Comparison of ENCODE assay signal across 3 worm cellular contexts in the genomic region with DNA sequence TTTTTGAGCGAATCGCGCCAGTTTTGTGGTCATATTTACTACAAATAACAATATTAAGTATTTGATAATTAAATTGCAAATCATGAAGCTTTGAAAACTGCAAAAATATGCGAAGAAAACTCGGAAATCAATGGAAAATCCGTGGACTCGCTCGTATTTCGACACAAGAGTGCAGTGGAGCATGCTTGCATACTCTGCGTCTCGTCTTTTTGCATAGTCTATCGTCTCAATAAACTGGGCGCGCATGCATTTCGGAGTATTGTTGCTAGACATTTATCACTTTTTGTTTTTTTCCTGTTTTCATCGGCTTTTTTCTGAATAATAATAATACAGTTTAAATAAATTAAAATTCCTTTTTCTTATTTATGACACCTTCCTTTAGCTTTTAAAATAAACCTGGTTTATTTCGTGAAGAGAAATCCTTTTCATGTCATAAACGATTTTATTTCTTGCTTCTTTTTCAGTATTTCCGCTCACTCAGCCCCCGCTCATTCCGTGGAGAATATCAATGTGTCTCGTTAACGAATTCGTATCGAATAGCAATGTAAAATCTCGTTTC.
TF ChIP-seq lines count a peak whose summit lies in the region.

A gene (minus strand): TSS at position 38 of the 559 bp plus-strand sequence.
A gene (plus strand): TSS at position 509 of the 559 bp plus-strand sequence.

TF ChIP-seq in whole organism, L1 larva, 84 proteins besides CTCF, POLR2A, EP300 and RAD21 (continued from another document and continues in another):
- TF ChIP-seq zip-4 (GFP tag; optimal IDR thresholded peaks at IDR 0.05; lab: Kevin White, UChicago) (peak; percentile 92), ceh-8 (GFP tag; optimal IDR thresholded peaks at IDR 0.05; lab: Kevin White, UChicago) (peak; percentile 88), hpl-2 (GFP tag; optimal IDR thresholded peaks at IDR 0.05; lab: Kevin White, UChicago) (peak; percentile 94), nhr-84 (tag; optimal IDR thresholded peaks at IDR 0.05; lab: Kevin White, UChicago) (no peak), lin-14 (GFP tag; optimal IDR thresholded peaks at IDR 0.05; lab: Kevin White, UChicago) (peak; percentile 96), lir-3 (tag; optimal IDR thresholded peaks at IDR 0.05; lab: Kevin White, UChicago; ENCODE audit: poor library complexity) (peak; percentile 71), pqm-1 (tag; optimal IDR thresholded peaks at IDR 0.05; lab: Kevin White, UChicago) (peak; percentile 13), rnt-1 (tag; optimal IDR thresholded peaks at IDR 0.05; lab: Kevin White, UChicago) (peak; percentile 95), hlh-4 (tag; optimal IDR thresholded peaks at IDR 0.05; lab: Kevin White, UChicago) (no peak), C16A3.4 (tag; optimal IDR thresholded peaks at IDR 0.05; lab: Kevin White, UChicago) (peak; percentile 97), nhr-77 (tag; optimal IDR thresholded peaks at IDR 0.05; lab: Kevin White, UChicago) (peak; percentile 93), tlp-1 (tag; optimal IDR thresholded peaks at IDR 0.05; lab: Kevin White, UChicago) (no peak), aha-1 (tag; optimal IDR thresholded peaks at IDR 0.05; lab: Kevin White, UChicago) (peak; percentile 71), pax-3 (tag; optimal IDR thresholded peaks at IDR 0.05; lab: Kevin White, UChicago) (peak; percentile 87), mab-9 (GFP tag; IDR thresholded peaks at IDR 0.05; lab: Robert Waterston, UW) (peak; percentile 82), C04F5.9 (tag; optimal IDR thresholded peaks at IDR 0.05; lab: Kevin White, UChicago) (peak; percentile 76), dpl-1 (GFP tag; optimal IDR thresholded peaks at IDR 0.05; lab: Kevin White, UChicago) (peak; percentile 81 to 86 (median 86)), elt-3 (tag; optimal IDR thresholded peaks at IDR 0.05; lab: Kevin White, UChicago) (peak in 3 of 6 experiments; percentile 42 to 93 (median 91)), sptf-1 (tag; optimal IDR thresholded peaks at IDR 0.05; lab: Kevin White, UChicago) (no peak), F16B12.6 (tag; optimal IDR thresholded peaks at IDR 0.05; lab: Kevin White, UChicago) (peak; percentile 60), zag-1 (tag; optimal IDR thresholded peaks at IDR 0.05; lab: Kevin White, UChicago) (peak; percentile 57), lin-15B (tag; optimal IDR thresholded peaks at IDR 0.05; lab: Kevin White, UChicago) (peak; percentile 97), egl-27 (tag; optimal IDR thresholded peaks at IDR 0.05; lab: Kevin White, UChicago) (peak; percentile 48 to 67), fkh-10 (GFP tag; optimal IDR thresholded peaks at IDR 0.05; lab: Kevin White, UChicago) (peak; percentile 88), lin-39 (tag; optimal IDR thresholded peaks at IDR 0.05; lab: Kevin White, UChicago) (peak; percentile 89), ces-1 (GFP tag; optimal IDR thresholded peaks at IDR 0.05; lab: Kevin White, UChicago) (no peak), hlh-17 (GFP tag; optimal IDR thresholded peaks at IDR 0.05; lab: Kevin White, UChicago; ENCODE audit: borderline replicate concordance) (no peak), egl-13 (tag; optimal IDR thresholded peaks at IDR 0.05; lab: Kevin White, UChicago) (peak; percentile 83), nhr-237 (tag; optimal IDR thresholded peaks at IDR 0.05; lab: Kevin White, UChicago) (peak; percentile 91), elt-2 (tag; optimal IDR thresholded peaks at IDR 0.05; lab: Kevin White, UChicago) (peak; percentile 65), tbx-2 (tag; optimal IDR thresholded peaks at IDR 0.05; lab: Kevin White, UChicago) (peak; percentile 95), nhr-19 (GFP tag; conservative IDR thresholded peaks at IDR 0.05; lab: Robert Waterston, UW) (peak; percentile 94), nhr-71 (tag; optimal IDR thresholded peaks at IDR 0.05; lab: Kevin White, UChicago) (peak; percentile 97), C34B4.2 (tag; optimal IDR thresholded peaks at IDR 0.05; lab: Kevin White, UChicago) (peak; percentile 54), sup-37 (GFP tag; optimal IDR thresholded peaks at IDR 0.05; lab: Kevin White, UChicago) (peak; percentile 78), irx-1 (tag; optimal IDR thresholded peaks at IDR 0.05; lab: Kevin White, UChicago) (peak; percentile 89), blmp-1 (tag; optimal IDR thresholded peaks at IDR 0.05; lab: Kevin White, UChicago) (peak; percentile 71), xbp-1 (tag; optimal IDR thresholded peaks at IDR 0.05; lab: Kevin White, UChicago) (peak; percentile 94), nhr-47 (tag; optimal IDR thresholded peaks at IDR 0.05; lab: Kevin White, UChicago) (peak; percentile 97), lin-13 (GFP tag; optimal IDR thresholded peaks at IDR 0.05; lab: Kevin White, UChicago) (peak; percentile 95)

TF ChIP-seq in whole organism, L3 larva, 47 proteins besides CTCF, POLR2A, EP300 and RAD21 (continued from another document):
- TF ChIP-seq lin-15B (tag; optimal IDR thresholded peaks at IDR 0.05; lab: Kevin White, UChicago) (peak; percentile 98), nhr-237 (tag; optimal IDR thresholded peaks at IDR 0.05; lab: Kevin White, UChicago) (no peak), nhr-11 (tag; optimal IDR thresholded peaks at IDR 0.05; lab: Kevin White, UChicago) (peak; percentile 68), elt-2 (tag; optimal IDR thresholded peaks at IDR 0.05; lab: Kevin White, UChicago) (peak; percentile 60), unc-39 (tag; optimal IDR thresholded peaks at IDR 0.05; lab: Kevin White, UChicago) (no peak), ceh-16 (tag; optimal IDR thresholded peaks at IDR 0.05; lab: Kevin White, UChicago) (no peak), nhr-43 (tag; optimal IDR thresholded peaks at IDR 0.05; lab: Kevin White, UChicago; ENCODE audit: poor library complexity, severe bottlenecking) (peak; percentile 86), elt-1 (tag; optimal IDR thresholded peaks at IDR 0.05; lab: Kevin White, UChicago) (peak; percentile 68), fkh-2 (tag; optimal IDR thresholded peaks at IDR 0.05; lab: Kevin White, UChicago) (no peak), mdl-1 (tag; optimal IDR thresholded peaks at IDR 0.05; lab: Kevin White, UChicago) (no peak), jun-1 (tag; optimal IDR thresholded peaks at IDR 0.05; lab: Kevin White, UChicago) (peak; percentile 72), fos-1 (tag; optimal IDR thresholded peaks at IDR 0.05; lab: Kevin White, UChicago) (no peak), ceh-82 (tag; optimal IDR thresholded peaks at IDR 0.05; lab: Kevin White, UChicago) (peak; percentile 84), snpc-4 (tag; optimal IDR thresholded peaks at IDR 0.05; lab: Kevin White, UChicago) (peak; percentile 84), ztf-11 (tag; optimal IDR thresholded peaks at IDR 0.05; lab: Kevin White, UChicago) (no peak), nhr-77 (tag; optimal IDR thresholded peaks at IDR 0.05; lab: Kevin White, UChicago) (peak; percentile 59), nhr-25 (tag; optimal IDR thresholded peaks at IDR 0.05; lab: Kevin White, UChicago) (peak; percentile 93), egl-27 (tag; optimal IDR thresholded peaks at IDR 0.05; lab: Kevin White, UChicago) (peak; percentile 15), sea-2 (GFP tag; optimal IDR thresholded peaks at IDR 0.05; lab: Kevin White, UChicago) (no peak), ZK546.5 (tag; optimal IDR thresholded peaks at IDR 0.05; lab: Kevin White, UChicago) (peak; percentile 7), pqm-1 (tag; optimal IDR thresholded peaks at IDR 0.05; lab: Kevin White, UChicago) (peak; percentile 88), aly-2 (tag; optimal IDR thresholded peaks at IDR 0.05; lab: Kevin White, UChicago) (peak; percentile 12), ceh-28 (tag; optimal IDR thresholded peaks at IDR 0.05; lab: Kevin White, UChicago) (peak; percentile 80), skn-1 (tag; optimal IDR thresholded peaks at IDR 0.05; lab: Kevin White, UChicago) (peak; percentile 93), daf-12 (tag; optimal IDR thresholded peaks at IDR 0.05; lab: Kevin White, UChicago) (no peak), hmg-11 (tag; optimal IDR thresholded peaks at IDR 0.05; lab: Kevin White, UChicago) (peak; percentile 82), nhr-28 (tag; optimal IDR thresholded peaks at IDR 0.05; lab: Kevin White, UChicago) (no peak), fkh-10 (GFP tag; optimal IDR thresholded peaks at IDR 0.05; lab: Kevin White, UChicago) (peak; percentile 45), egl-5 (tag; optimal IDR thresholded peaks at IDR 0.05; lab: Kevin White, UChicago) (peak; percentile 95), R02D3.7 (tag; optimal IDR thresholded peaks at IDR 0.05; lab: Kevin White, UChicago) (peak; percentile 98)

TF ChIP-seq in whole organism, young adult, 124 proteins besides CTCF, POLR2A, EP300 and RAD21 (continued from another document and continues in another):
- TF ChIP-seq ets-4 (GFP tag; optimal IDR thresholded peaks at IDR 0.05; lab: Kevin White, UChicago) (no peak), B0261.1 (tag; optimal IDR thresholded peaks at IDR 0.05; lab: Kevin White, UChicago) (no peak), snpc-3.4 (tag; optimal IDR thresholded peaks at IDR 0.05; lab: Kevin White, UChicago) (peak; percentile 36), cebp-2 (GFP tag; IDR thresholded peaks at IDR 0.05; lab: Robert Waterston, UW) (no peak), F23B12.7 (tag; optimal IDR thresholded peaks at IDR 0.05; lab: Kevin White, UChicago; ENCODE audit: insufficient read depth) (peak; percentile 82), rec-8 (tag; optimal IDR thresholded peaks at IDR 0.05; lab: Kevin White, UChicago) (no peak), mcd-1 (GFP tag; IDR thresholded peaks at IDR 0.05; lab: Robert Waterston, UW) (peak; percentile 99), ztf-18 (tag; optimal IDR thresholded peaks at IDR 0.05; lab: Kevin White, UChicago) (peak; percentile 58), F57A8.1 (GFP tag; optimal IDR thresholded peaks at IDR 0.05; lab: Kevin White, UChicago) (no peak), F57C9.4 (tag; optimal IDR thresholded peaks at IDR 0.05; lab: Kevin White, UChicago) (no peak), lsl-1 (GFP tag; optimal IDR thresholded peaks at IDR 0.05; lab: Kevin White, UChicago) (peak; percentile 45), zim-3 (tag; optimal IDR thresholded peaks at IDR 0.05; lab: Kevin White, UChicago) (no peak), ztf-28 (GFP tag; IDR thresholded peaks at IDR 0.05; lab: Robert Waterston, UW) (no peak), egl-18 (GFP tag; IDR thresholded peaks at IDR 0.05; lab: Robert Waterston, UW) (no peak), ccch-3 (GFP tag; optimal IDR thresholded peaks at IDR 0.05; lab: Kevin White, UChicago) (no peak), sea-2 (GFP tag; IDR thresholded peaks at IDR 0.05; lab: Robert Waterston, UW) (no peak), ekl-4 (GFP tag; IDR thresholded peaks at IDR 0.05; lab: Robert Waterston, UW) (peak; percentile 58; the same call in 1 of the 2 replicates), lin-54 (GFP tag; optimal IDR thresholded peaks at IDR 0.05; lab: Kevin White, UChicago) (peak; percentile 78), dpl-1 (GFP tag; optimal IDR thresholded peaks at IDR 0.05; lab: Kevin White, UChicago) (peak; percentile 18), ztf-26 (tag; optimal IDR thresholded peaks at IDR 0.05; lab: Kevin White, UChicago) (peak; percentile 63), hmg-20 (GFP tag; IDR thresholded peaks at IDR 0.05; lab: Robert Waterston, UW) (0 out of 2 replicates have a peak, but pooled peaks have one; percentile 50), cebp-1 (GFP tag; IDR thresholded peaks at IDR 0.05; lab: Robert Waterston, UW) (peak; percentile 93), cebp-1 (tag; optimal IDR thresholded peaks at IDR 0.05; lab: Kevin White, UChicago) (peak; percentile 96), T26A5.8 (tag; optimal IDR thresholded peaks at IDR 0.05; lab: Kevin White, UChicago) (no peak), Y53G8AR.9 (GFP tag; conservative IDR thresholded peaks at IDR 0.05; lab: Robert Waterston, UW) (no peak; the same call in 1 of the 2 replicates), snpc-4 (GFP tag; optimal IDR thresholded peaks at IDR 0.05; lab: Kevin White, UChicago) (peak; percentile 83), snpc-4 (tag; optimal IDR thresholded peaks at IDR 0.05; lab: Kevin White, UChicago) (peak; percentile 73 to 93 (median 86)), nhr-90 (tag; optimal IDR thresholded peaks at IDR 0.05; lab: Kevin White, UChicago) (no peak), attf-3 (GFP tag; conservative IDR thresholded peaks at IDR 0.05; lab: Robert Waterston, UW) (peak; percentile 100), madf-10 (tag; optimal IDR thresholded peaks at IDR 0.05; lab: Kevin White, UChicago) (no peak), rcor-1 (GFP tag; IDR thresholded peaks at IDR 0.05; lab: Robert Waterston, UW) (peak; percentile 83), ztf-6 (GFP tag; IDR thresholded peaks at IDR 0.05; lab: Robert Waterston, UW) (no peak), tbx-9 (tag; optimal IDR thresholded peaks at IDR 0.05; lab: Kevin White, UChicago; ENCODE audit: borderline replicate concordance) (no peak), ceh-100 (GFP tag; IDR thresholded peaks at IDR 0.05; lab: Robert Waterston, UW) (no peak; the same call in 1 of the 2 replicates), F10E7.11 (tag; optimal IDR thresholded peaks at IDR 0.05; lab: Kevin White, UChicago) (no peak), snpc-1.1 (tag; optimal IDR thresholded peaks at IDR 0.05; lab: Kevin White, UChicago; ENCODE audit: insufficient read depth) (peak; percentile 60), hmg-1.2 (GFP tag; IDR thresholded peaks at IDR 0.05; lab: Robert Waterston, UW) (peak; percentile 99), B0019.2 (GFP tag; conservative IDR thresholded peaks at IDR 0.05; lab: Robert Waterston, UW) (no peak), nhr-80 (tag; optimal IDR thresholded peaks at IDR 0.05; lab: Kevin White, UChicago) (peak; percentile 11), xnd-1 (tag; optimal IDR thresholded peaks at IDR 0.05; lab: Kevin White, UChicago) (peak; percentile 12), ama-1 (optimal IDR thresholded peaks at IDR 0.05; lab: Kevin White, UChicago) (peak; percentile 27), ama-1 (GFP tag; optimal IDR thresholded peaks at IDR 0.05; lab: Kevin White, UChicago) (no peak), gei-17 (GFP tag; optimal IDR thresholded peaks at IDR 0.05; lab: Kevin White, UChicago) (no peak), repo-1 (tag; optimal IDR thresholded peaks at IDR 0.05; lab: Kevin White, UChicago) (no peak), ztf-25 (GFP tag; IDR thresholded peaks at IDR 0.05; lab: Robert Waterston, UW) (no peak), lir-1 (GFP tag; conservative IDR thresholded peaks at IDR 0.05; lab: Robert Waterston, UW) (peak; percentile 58; the same call in 1 of the 2 replicates), aptf-2 (GFP tag; conservative IDR thresholded peaks at IDR 0.05; lab: Robert Waterston, UW) (no peak), lin-35 (GFP tag; optimal IDR thresholded peaks at IDR 0.05; lab: Kevin White, UChicago) (peak in 2 of 3 experiments; percentile 12 to 83), K11D2.4 (GFP tag; IDR thresholded peaks at IDR 0.05; lab: Robert Waterston, UW) (peak; percentile 70), lag-1 (GFP tag; IDR thresholded peaks at IDR 0.05; lab: Robert Waterston, UW) (no peak), lin-26 (GFP tag; IDR thresholded peaks at IDR 0.05; lab: Robert Waterston, UW) (no peak), sdz-38 (tag; optimal IDR thresholded peaks at IDR 0.05; lab: Kevin White, UChicago) (no peak), ZK185.1 (tag; optimal IDR thresholded peaks at IDR 0.05; lab: Kevin White, UChicago; ENCODE audit: poor library complexity, severe bottlenecking) (peak; percentile 78), ztf-22 (GFP tag; optimal IDR thresholded peaks at IDR 0.05; lab: Kevin White, UChicago) (no peak), attf-6 (GFP tag; IDR thresholded peaks at IDR 0.05; lab: Robert Waterston, UW) (peak; percentile 92), Y53F4B.3 (GFP tag; IDR thresholded peaks at IDR 0.05; lab: Robert Waterston, UW) (no peak), K12H6.12 (tag; optimal IDR thresholded peaks at IDR 0.05; lab: Kevin White, UChicago) (peak; percentile 69), D2030.7 (GFP tag; IDR thresholded peaks at IDR 0.05; lab: Robert Waterston, UW) (peak; percentile 64; the same call in 1 of the 2 replicates), C06A6.2 (GFP tag; conservative IDR thresholded peaks at IDR 0.05; lab: Robert Waterston, UW) (no peak), ceh-91 (GFP tag; IDR thresholded peaks at IDR 0.05; lab: Robert Waterston, UW) (no peak), chd-7 (tag; optimal IDR thresholded peaks at IDR 0.05; lab: Kevin White, UChicago) (no peak), lin-40 (tag; optimal IDR thresholded peaks at IDR 0.05; lab: Kevin White, UChicago) (peak; percentile 89), mel-28 (tag; optimal IDR thresholded peaks at IDR 0.05; lab: Kevin White, UChicago; ENCODE audit: borderline replicate concordance) (no peak)
